Worm (Caenorhabditis elegans) whole organism, young adult: ENCODE results near the gene clec-225.

Experiments
- B0019.2 ChIP-seq: fragments of 200-800 bp; sonication (Bioruptor generic); conservative IDR thresholded peaks from 2 replicates; pipeline ENCODE4 v1.3.6; 2022; ENCODE audit warnings: missing genetic modification reagents, missing genetic modification characterization, missing compliant biosample characterization
- ama-1 ChIP-seq, 3 experiments: fragments of 150-350 bp in 1 of 3; sonication (generic microtip) in 2 of 3; optimal IDR thresholded peaks; 2 replicates each; lab custom pipeline; 2014 to 2018; ENCODE audit warnings: missing biosample characterization in 2 of 3, missing genetic modification characterization in 2 of 3, missing genetic modification reagents in 2 of 3
- nhr-27 ChIP-seq: fragments of 200-800 bp; sonication (Bioruptor generic); optimal IDR thresholded peaks from 2 replicates; lab custom pipeline; 2018; ENCODE audit warnings: mild to moderate bottlenecking, missing genetic modification characterization, moderate library complexity, missing compliant biosample characterization
- zim-3 ChIP-seq: sonication (generic microtip); optimal IDR thresholded peaks from 2 replicates; lab custom pipeline; 2017; ENCODE audit warnings: mild to moderate bottlenecking, missing genetic modification characterization, moderate library complexity, missing compliant biosample characterization

ce11 chrV:13129895-13130294 is 4.8 kb downstream of the clec-225 start, which contains the start of gene eat-6:
- no peak for TF ChIP-seq zim-3 (tag; lab: Kevin White, UChicago)
- no peak for TF ChIP-seq B0019.2 (GFP tag; lab: Robert Waterston, UW)
- no peak for TF ChIP-seq nhr-27 (tag; lab: Kevin White, UChicago)
- TF ChIP-seq ama-1 (optimal IDR thresholded peaks at IDR 0.05; lab: Kevin White, UChicago) = no peak
- no peak for TF ChIP-seq ama-1 (GFP tag; optimal IDR thresholded peaks at IDR 0.05; lab: Kevin White, UChicago)
